Fruit fly (Drosophila melanogaster) whole organism, embryonic: Measurements from ENCODE around the gene dls.

Experiments used
- ATbp ChIP-seq: fragments of 200-800 bp; sonication (Bioruptor generic); optimal IDR thresholded peaks from 2 replicates; lab custom pipeline; 2017; ENCODE audit warnings: missing biosample characterization, mild to moderate bottlenecking, missing genetic modification characterization, missing genetic modification reagents
- BEAF-32 ChIP-seq: fragments of 200-800 bp; sonication (Bioruptor generic); optimal IDR thresholded peaks from 3 replicates; lab custom pipeline; 2017; ENCODE audit warnings: missing biosample characterization, missing genetic modification characterization, mild to moderate bottlenecking, moderate library complexity, missing genetic modification reagents
- CG10321 ChIP-seq: fragments of 200-800 bp; sonication (Bioruptor generic); IDR thresholded peaks from 2 replicates; pipeline ENCODE4 v1.3.6; 2022; ENCODE audit warnings: missing biosample characterization, missing genetic modification characterization
- CG11085 ChIP-seq: fragments of 200-800 bp; sonication (Bioruptor generic); IDR thresholded peaks from 2 replicates; pipeline ENCODE4 v1.3.6; 2022; ENCODE audit warnings: missing biosample characterization, missing genetic modification characterization
- CG14441 ChIP-seq: fragments of 200-800 bp; sonication (Bioruptor generic); IDR thresholded peaks from 2 replicates; pipeline ENCODE4 v1.3.6; 2022; ENCODE audit warnings: missing biosample characterization, missing genetic modification characterization
- CG18619 ChIP-seq: fragments of 200-800 bp; sonication (Bioruptor generic); optimal IDR thresholded peaks from 3 replicates; lab custom pipeline; 2017; ENCODE audit warnings: missing biosample characterization, mild to moderate bottlenecking, missing genetic modification characterization
- CG2199 ChIP-seq: fragments of 200-800 bp; sonication (Bioruptor generic); IDR thresholded peaks from 3 replicates; pipeline ENCODE4 v1.3.6; 2022; ENCODE audit warnings: missing biosample characterization, missing genetic modification characterization
- CG3407 ChIP-seq: fragments of 200-800 bp; sonication (Bioruptor generic); optimal IDR thresholded peaks from 2 replicates; lab custom pipeline; 2018; ENCODE audit warnings: missing biosample characterization, mild to moderate bottlenecking, missing genetic modification characterization
- CG34376 ChIP-seq: fragments of 200-800 bp; sonication (Bioruptor generic); optimal IDR thresholded peaks from 2 replicates; lab custom pipeline; 2018; ENCODE audit warnings: missing biosample characterization, mild to moderate bottlenecking, missing genetic modification characterization
- CG4360 ChIP-seq: fragments of 200-800 bp; sonication (Bioruptor generic); IDR thresholded peaks from 2 replicates; pipeline ENCODE4 v1.3.6; 2022; ENCODE audit warnings: missing biosample characterization, missing genetic modification characterization
- CG6683 ChIP-seq: fragments of 200-800 bp; sonication (Bioruptor generic); optimal IDR thresholded peaks from 2 replicates; lab custom pipeline; 2017; ENCODE audit warnings: missing biosample characterization, mild to moderate bottlenecking, missing genetic modification characterization, missing genetic modification reagents
- CG6791 ChIP-seq: fragments of 200-800 bp; sonication (Bioruptor generic); IDR thresholded peaks from 3 replicates; pipeline ENCODE4 v1.3.6; 2022; ENCODE audit warnings: missing biosample characterization, missing genetic modification characterization; ENCODE audit not compliant: partially characterized antibody
- CG6813 ChIP-seq: fragments of 200-800 bp; sonication (Bioruptor generic); optimal IDR thresholded peaks from 2 replicates; lab custom pipeline; 2017; ENCODE audit warnings: missing biosample characterization, missing genetic modification characterization, mild to moderate bottlenecking, moderate library complexity, missing genetic modification reagents
- CG8478 ChIP-seq: fragments of >200 bp; optimal IDR thresholded peaks from 2 replicates; lab custom pipeline; 2018
- CG9932 ChIP-seq: fragments of 200-800 bp; sonication (Bioruptor generic); IDR thresholded peaks from 2 replicates; pipeline ENCODE4 v1.3.6; 2022; ENCODE audit warnings: missing biosample characterization, missing genetic modification characterization
- Dek ChIP-seq: fragments of 200-800 bp; sonication (Bioruptor generic); optimal IDR thresholded peaks from 3 replicates; lab custom pipeline; 2019; ENCODE audit warnings: missing biosample characterization, mild to moderate bottlenecking, missing genetic modification characterization, moderate library complexity
- Dip2 ChIP-seq: fragments of 200-800 bp; sonication (Bioruptor generic); IDR thresholded peaks from 2 replicates; pipeline ENCODE4 v1.3.6; 2022; ENCODE audit warnings: missing biosample characterization, missing genetic modification characterization
- Dll ChIP-seq: fragments of 200-800 bp; sonication (Bioruptor generic); IDR thresholded peaks from 4 replicates; pipeline ENCODE4 v1.3.6; 2022; ENCODE audit warnings: missing biosample characterization, missing genetic modification characterization; ENCODE audit not compliant: partially characterized antibody
- Doc3 ChIP-seq: fragments of 200-800 bp; sonication (Bioruptor generic); IDR thresholded peaks from 3 replicates; pipeline ENCODE4 v1.3.6; 2022; ENCODE audit warnings: missing biosample characterization, missing genetic modification characterization; ENCODE audit not compliant: partially characterized antibody
- Drgx ChIP-seq: fragments of 200-800 bp; sonication (Bioruptor generic); IDR thresholded peaks from 2 replicates; pipeline ENCODE4 v1.3.6; 2022; ENCODE audit warnings: missing biosample characterization, missing genetic modification characterization
- Gsc ChIP-seq: fragments of 200-800 bp; sonication (Bioruptor generic); IDR thresholded peaks from 2 replicates; pipeline ENCODE4 v1.3.6; 2022; ENCODE audit warnings: missing biosample characterization, missing genetic modification characterization
- H15 ChIP-seq: fragments of 200-800 bp; sonication (Bioruptor generic); IDR thresholded peaks from 3 replicates; pipeline ENCODE4 v1.3.6; 2022; ENCODE audit warnings: missing biosample characterization, missing genetic modification characterization
- H2.0 ChIP-seq: fragments of 200-800 bp; sonication (Bioruptor generic); IDR thresholded peaks from 2 replicates; pipeline ENCODE4 v1.3.6; 2022; ENCODE audit warnings: missing biosample characterization, missing genetic modification characterization
- Lim3 ChIP-seq: fragments of 200-800 bp; sonication (Bioruptor generic); IDR thresholded peaks from 2 replicates; pipeline ENCODE4 v1.3.6; 2022; ENCODE audit warnings: missing biosample characterization, missing genetic modification characterization
- Ptx1 ChIP-seq: fragments of 200-800 bp; sonication (Bioruptor generic); IDR thresholded peaks from 2 replicates; pipeline ENCODE4 v1.3.6; 2022; ENCODE audit warnings: missing biosample characterization, missing genetic modification characterization
- Sin3A ChIP-seq: fragments of >200 bp; optimal IDR thresholded peaks from 2 replicates; lab custom pipeline; 2018
- Spps ChIP-seq: fragments of 200-800 bp; sonication (Bioruptor generic); optimal IDR thresholded peaks from 2 replicates; lab custom pipeline; 2018; ENCODE audit warnings: missing biosample characterization, mild to moderate bottlenecking, missing genetic modification characterization
- Sry-δ ChIP-seq: fragments of 200-800 bp; sonication (Bioruptor generic); optimal IDR thresholded peaks from 2 replicates; lab custom pipeline; 2016; ENCODE audit warnings: missing biosample characterization, missing genetic modification characterization
- ara ChIP-seq: fragments of 200-800 bp; sonication (Bioruptor generic); IDR thresholded peaks from 2 replicates; pipeline ENCODE4 v1.3.6; 2022; ENCODE audit warnings: missing biosample characterization, missing genetic modification characterization
- ase ChIP-seq: fragments of 200-800 bp; sonication (Bioruptor generic); IDR thresholded peaks from 3 replicates; pipeline ENCODE4 v1.3.6; 2022; ENCODE audit warnings: missing biosample characterization, missing genetic modification characterization
- br ChIP-seq: fragments of >200 bp; optimal IDR thresholded peaks from 2 replicates; lab custom pipeline; 2017
- bsh ChIP-seq, 2 experiments: fragments of 200-800 bp; sonication (Bioruptor generic); optimal IDR thresholded peaks; 2 replicates each; lab custom pipeline; 2017 to 2018; ENCODE audit warnings: mild to moderate bottlenecking in 2 of 2, missing biosample characterization in 2 of 2, missing genetic modification characterization in 2 of 2, moderate library complexity in 1 of 2
- btn ChIP-seq: fragments of 200-800 bp; sonication (Bioruptor generic); optimal IDR thresholded peaks from 2 replicates; lab custom pipeline; 2016; ENCODE audit warnings: missing biosample characterization, missing genetic modification characterization
- eyg ChIP-seq: fragments of 200-800 bp; sonication (Bioruptor generic); optimal IDR thresholded peaks from 3 replicates; lab custom pipeline; 2016; ENCODE audit warnings: missing biosample characterization, missing genetic modification characterization
- ftz-f1 ChIP-seq: fragments of 200-800 bp; sonication (Bioruptor generic); optimal IDR thresholded peaks from 2 replicates; lab custom pipeline; 2016; ENCODE audit warnings: missing biosample characterization, missing genetic modification characterization
- fu2 ChIP-seq: fragments of 200-800 bp; sonication (Bioruptor generic); optimal IDR thresholded peaks from 2 replicates; lab custom pipeline; 2016; ENCODE audit warnings: missing biosample characterization, missing genetic modification characterization
- grn ChIP-seq: fragments of 200-800 bp; sonication (Bioruptor generic); optimal IDR thresholded peaks from 3 replicates; lab custom pipeline; 2017; ENCODE audit warnings: missing biosample characterization, missing genetic modification characterization
- hb ChIP-seq: fragments of 200-800 bp; sonication (Bioruptor generic); IDR thresholded peaks from 3 replicates; pipeline ENCODE4 v1.3.6; 2022; ENCODE audit warnings: missing biosample characterization, missing genetic modification characterization; ENCODE audit not compliant: partially characterized antibody
- lab ChIP-seq: fragments of 200-800 bp; sonication (Bioruptor generic); optimal IDR thresholded peaks from 3 replicates; lab custom pipeline; 2017; ENCODE audit warnings: missing biosample characterization, missing genetic modification characterization, mild to moderate bottlenecking, moderate library complexity, missing genetic modification reagents
- lbe ChIP-seq: fragments of 200-800 bp; sonication (Bioruptor generic); optimal IDR thresholded peaks from 2 replicates; lab custom pipeline; 2016; ENCODE audit warnings: missing biosample characterization, mild to moderate bottlenecking, missing genetic modification characterization
- sc ChIP-seq, 3 experiments: fragments of >200 bp in 2 of 3; fragments of 200-800 bp in 1 of 3; sonication (Bioruptor generic) in 1 of 3; optimal IDR thresholded peaks; 2 replicates in 2 of 3; 3 replicates in 1 of 3; lab custom pipeline; 2017; ENCODE audit warnings: mild to moderate bottlenecking in 1 of 3, missing biosample characterization in 1 of 3, missing genetic modification characterization in 1 of 3, missing genetic modification reagents in 1 of 3
- sens ChIP-seq: fragments of 200-800 bp; sonication (Bioruptor generic); peaks from one replicate; lab custom pipeline; 2016; ENCODE audit warnings: missing biosample characterization, missing genetic modification characterization
- unpg ChIP-seq: fragments of 200-800 bp; sonication (Bioruptor generic); optimal IDR thresholded peaks from 3 replicates; lab custom pipeline; 2018; ENCODE audit warnings: missing biosample characterization, mild to moderate bottlenecking, missing genetic modification characterization, moderate library complexity
- wdn ChIP-seq: fragments of 200-800 bp; sonication (Bioruptor generic); IDR thresholded peaks from 2 replicates; pipeline ENCODE4 v1.3.6; 2022; ENCODE audit warnings: missing biosample characterization, missing genetic modification characterization

dls gene

dm6 chr3L:16215411-16215810 lies 14.3 kb downstream of the dls start:
- no peak for TF ChIP-seq lab (GFP tag; lab: Kevin White, UChicago)
- TF ChIP-seq CG4360 (GFP tag; lab: Robert Waterston, UW) = no peak
- TF ChIP-seq Lim3 (GFP tag; lab: Robert Waterston, UW) = no peak
- TF ChIP-seq H2.0 (GFP tag; lab: Robert Waterston, UW) = no peak
- no peak for TF ChIP-seq ftz-f1 (GFP tag; lab: Kevin White, UChicago)
- TF ChIP-seq wdn (GFP tag; lab: Robert Waterston, UW) = no peak
- TF ChIP-seq Dek = no peak
- no peak for TF ChIP-seq CG18619
- no peak for TF ChIP-seq CG14441 (GFP tag; lab: Robert Waterston, UW)
- TF ChIP-seq CG2199 (GFP tag; lab: Robert Waterston, UW) = no peak
- no peak for TF ChIP-seq CG10321 (GFP tag; lab: Robert Waterston, UW)
- TF ChIP-seq CG3407 (GFP tag; lab: Kevin White, UChicago) = no peak
- TF ChIP-seq grn = no peak
- TF ChIP-seq eyg (GFP tag; lab: Kevin White, UChicago) = no peak
- TF ChIP-seq Ptx1 (GFP tag; lab: Robert Waterston, UW) = no peak
- TF ChIP-seq CG6813 (GFP tag; lab: Kevin White, UChicago) = no peak
- TF ChIP-seq CG8478 (lab: Kevin White, UChicago) = no peak

DNA sequence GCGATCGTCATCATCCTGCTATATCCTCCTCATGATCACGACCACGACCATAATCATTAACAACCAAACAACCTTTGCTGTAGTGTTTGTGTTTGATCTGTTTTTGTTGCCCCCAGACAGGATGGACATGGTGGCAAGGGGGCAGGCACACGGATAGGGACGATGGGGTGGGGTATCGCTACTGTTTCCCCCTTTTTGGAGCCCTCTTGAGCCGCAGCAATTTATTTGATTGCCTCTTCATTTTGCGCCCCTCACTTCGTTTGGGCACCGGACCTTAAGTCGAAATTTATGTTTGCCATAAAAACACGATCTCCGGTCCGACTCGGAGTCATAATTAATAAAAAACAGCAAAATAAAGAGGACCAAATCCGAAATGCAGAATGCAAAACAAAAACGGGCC lies 14.7 kb downstream of the dls start:
- TF ChIP-seq lbe (GFP tag; lab: Kevin White, UChicago) (peak; percentile 37), br (no peak)

DNA sequence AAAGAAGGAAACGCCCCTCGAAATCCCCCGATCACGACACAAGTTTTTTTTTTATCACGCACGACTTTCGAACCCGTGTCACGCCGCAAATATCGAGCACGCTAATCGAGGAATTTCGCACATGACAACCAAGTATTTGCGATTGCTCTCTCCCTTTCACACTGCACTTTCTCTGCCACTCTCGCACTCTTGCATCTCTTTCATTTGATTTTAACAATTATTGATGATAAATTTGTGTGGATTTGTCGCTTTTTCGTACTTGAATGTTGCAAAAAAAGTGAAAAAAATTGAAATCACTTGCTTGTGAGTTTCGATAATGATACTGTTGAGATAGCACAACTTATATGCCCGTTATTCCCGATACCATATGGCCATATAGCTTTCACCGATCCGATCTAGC lies 16.1 kb downstream of the dls start, which contains the start of gene CG13073:
CG13073 (minus strand) TSS at position 101 of the 400 bp plus-strand sequence.
- no peak for TF ChIP-seq Spps
- 0 out of 4 replicates have a peak, but pooled peaks have one; percentile 39 for TF ChIP-seq Dll (GFP tag; lab: Robert Waterston, UW)
- no peak for TF ChIP-seq ara (GFP tag; lab: Robert Waterston, UW)
- TF ChIP-seq CG6683 (GFP tag; lab: Kevin White, UChicago) = no peak
- no peak for TF ChIP-seq BEAF-32 (GFP tag; lab: Kevin White, UChicago)
- TF ChIP-seq Doc3 (GFP tag; lab: Robert Waterston, UW) = 0 out of 3 replicates have a peak, but pooled peaks have one; percentile 37

- TF ChIP-seq Drgx (GFP tag; lab: Robert Waterston, UW) = peak; percentile 82
- peak; percentile 64 for TF ChIP-seq sens (GFP tag; lab: Kevin White, UChicago)
- 0 out of 2 replicates have a peak, but pooled peaks have one; percentile 15 for TF ChIP-seq Ptx1 (GFP tag; lab: Robert Waterston, UW)
- TF ChIP-seq BEAF-32 (GFP tag; lab: Kevin White, UChicago) = no peak
- peak in 1 of 2 experiments; percentile 48 for TF ChIP-seq bsh (GFP tag; optimal IDR thresholded peaks at IDR 0.05; lab: Kevin White, UChicago)
Observed at dm6 chr3L:16217935-16218334, 16.8 kb downstream of the dls start.

DNA sequence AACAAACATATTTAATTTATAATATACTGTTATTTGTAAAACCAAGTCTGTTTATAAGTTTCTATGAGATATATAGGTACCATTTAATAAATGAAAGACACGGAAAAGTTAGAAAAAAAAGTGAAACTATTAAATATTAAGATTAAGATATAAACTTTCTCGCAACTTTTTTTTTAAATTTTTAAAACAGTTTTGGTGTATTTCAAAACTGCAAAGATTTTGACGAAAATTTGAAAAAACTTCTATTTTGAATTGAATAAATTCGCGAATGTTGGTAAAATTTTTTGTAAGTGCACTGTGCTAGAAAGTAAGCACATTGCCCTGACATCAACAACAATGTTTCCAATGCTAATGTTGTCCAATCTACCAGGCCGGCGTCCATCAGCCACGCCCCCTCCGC lies 20.1 kb downstream of the dls start:
- no peak for TF ChIP-seq CG34376
- TF ChIP-seq CG9932 (GFP tag; lab: Robert Waterston, UW) = no peak
- no peak for TF ChIP-seq CG10321 (GFP tag; lab: Robert Waterston, UW)
- no peak for TF ChIP-seq ATbp (GFP tag; lab: Kevin White, UChicago)
- TF ChIP-seq Gsc (GFP tag; lab: Robert Waterston, UW) = no peak
- no peak for TF ChIP-seq fu2 (GFP tag; lab: Kevin White, UChicago)
- no peak for TF ChIP-seq CG6791 (GFP tag; lab: Robert Waterston, UW)
- TF ChIP-seq Sry-δ (GFP tag; lab: Kevin White, UChicago) = no peak
- TF ChIP-seq unpg = no peak
- TF ChIP-seq sc (optimal IDR thresholded peaks at IDR 0.05; lab: Kevin White, UChicago) = no peak
- no peak for TF ChIP-seq sc (GFP tag; optimal IDR thresholded peaks at IDR 0.05; lab: Kevin White, UChicago)
- TF ChIP-seq H15 = no peak
- TF ChIP-seq Dip2 (GFP tag; lab: Robert Waterston, UW) = no peak
- TF ChIP-seq CG11085 (GFP tag; lab: Robert Waterston, UW) = no peak
- no peak for TF ChIP-seq hb (GFP tag; lab: Robert Waterston, UW)
- no peak for TF ChIP-seq Sin3A
- no peak for TF ChIP-seq ase (GFP tag; lab: Robert Waterston, UW)
- TF ChIP-seq btn (GFP tag; lab: Kevin White, UChicago) = no peak
